Worm (Caenorhabditis elegans): ENCODE data around the gene R144.13.
A peak's percentile ranks its signal among the peaks of the same experiment; 100 is the strongest.

R144.13 gene

DNA sequence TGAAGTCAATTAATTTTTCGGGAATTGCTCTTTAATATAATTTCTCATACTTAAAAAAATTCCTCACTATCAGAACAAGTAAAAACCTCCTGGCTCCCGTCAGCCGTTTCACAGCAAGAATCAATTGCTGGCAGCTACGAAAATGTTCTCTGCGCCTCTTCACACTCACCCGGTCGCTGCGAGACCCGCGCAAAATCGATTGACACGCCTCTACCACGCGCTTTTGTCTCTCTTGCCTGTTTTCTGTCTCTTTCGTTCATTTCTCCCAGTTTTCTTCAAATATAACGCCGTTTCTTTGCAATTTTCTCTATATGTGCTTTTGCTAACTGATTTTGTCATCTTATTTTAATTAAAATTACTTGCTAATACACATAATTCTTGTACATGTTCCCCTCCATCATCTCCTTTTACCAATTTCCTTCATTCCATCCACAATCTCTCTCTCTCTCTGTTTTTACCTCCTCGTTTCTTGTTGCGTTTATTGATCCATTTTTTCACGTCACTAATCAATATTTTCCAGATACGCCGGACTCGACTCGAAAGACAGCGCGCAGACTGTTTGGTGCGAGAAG is 1.4 kb downstream of the R144.13 start, which contains the start of gene pcf-11 (continued):
- peak; percentile 53 for TF ChIP-seq dve-1 (tag; optimal IDR thresholded peaks at IDR 0.05; ENCODE audit: insufficient read depth)
- no peak for TF ChIP-seq lir-3 (tag; optimal IDR thresholded peaks at IDR 0.05)
- peak; percentile 61 for TF ChIP-seq dpl-1 (GFP tag; optimal IDR thresholded peaks at IDR 0.05)
- no peak for TF ChIP-seq dmd-9 (GFP tag; IDR thresholded peaks at IDR 0.05)
- no peak for TF ChIP-seq Y105C5A.15 (GFP tag; IDR thresholded peaks at IDR 0.05)
- no peak for TF ChIP-seq dmd-8 (GFP tag; IDR thresholded peaks at IDR 0.05)
- TF ChIP-seq ceh-44 (GFP tag; IDR thresholded peaks at IDR 0.05) = no peak
- no peak for TF ChIP-seq D1046.2 (GFP tag; IDR thresholded peaks at IDR 0.05)
- TF ChIP-seq pqm-1 (tag; optimal IDR thresholded peaks at IDR 0.05) = no peak
- TF ChIP-seq set-16 (GFP tag; IDR thresholded peaks at IDR 0.05) = peak; percentile 33; the same call in 1 of the 2 replicates
- TF ChIP-seq ctbp-1 (GFP tag; IDR thresholded peaks at IDR 0.05) = no peak
- TF ChIP-seq cey-2 (tag; optimal IDR thresholded peaks at IDR 0.05; ENCODE audit: borderline replicate concordance, insufficient read depth) = no peak
- TF ChIP-seq F10B5.3 (tag; optimal IDR thresholded peaks at IDR 0.05) = no peak
- TF ChIP-seq aha-1 (tag) = peak; percentile 86
- TF ChIP-seq ama-1 (optimal IDR thresholded peaks at IDR 0.05) = peak; percentile 90
- TF ChIP-seq lim-7 (GFP tag; IDR thresholded peaks at IDR 0.05) = no peak
- TF ChIP-seq zip-2 (tag; optimal IDR thresholded peaks at IDR 0.05) = no peak
- 0 out of 2 replicates have a peak, but pooled peaks have one; percentile 6 for TF ChIP-seq mdt-29 (GFP tag; IDR thresholded peaks at IDR 0.05)
- TF ChIP-seq dmd-6 (GFP tag; IDR thresholded peaks at IDR 0.05) = peak; percentile 13; the same call in 1 of the 2 replicates
- TF ChIP-seq mxl-2 (GFP tag; conservative IDR thresholded peaks at IDR 0.05) = no peak
- peak; percentile 41 for TF ChIP-seq nhr-11 (tag; optimal IDR thresholded peaks at IDR 0.05)
- TF ChIP-seq ceh-82 (tag; optimal IDR thresholded peaks at IDR 0.05) = no peak
- peak; percentile 64 for TF ChIP-seq mep-1 (tag; optimal IDR thresholded peaks at IDR 0.05)
- no peak for TF ChIP-seq nhr-237 (tag; optimal IDR thresholded peaks at IDR 0.05)
- no peak for TF ChIP-seq daf-12 (tag; optimal IDR thresholded peaks at IDR 0.05)
- no peak for TF ChIP-seq nhr-10 (tag; optimal IDR thresholded peaks at IDR 0.05)
- TF ChIP-seq ceh-62 (tag; optimal IDR thresholded peaks at IDR 0.05) = no peak
- TF ChIP-seq jun-1 (tag; optimal IDR thresholded peaks at IDR 0.05) = no peak
- TF ChIP-seq spr-3 (GFP tag; optimal IDR thresholded peaks at IDR 0.05) = no peak
- TF ChIP-seq Y48G9A.11 (GFP tag; IDR thresholded peaks at IDR 0.05) = no peak
- TF ChIP-seq nhr-111 (GFP tag; optimal IDR thresholded peaks at IDR 0.05) = no peak
- TF ChIP-seq unc-62 (GFP tag; optimal IDR thresholded peaks at IDR 0.05 in 1 of 2) = no peak
- no peak for TF ChIP-seq unc-62 (tag; optimal IDR thresholded peaks at IDR 0.05)
- no peak for TF ChIP-seq spr-1 (tag; optimal IDR thresholded peaks at IDR 0.05)
- no peak for TF ChIP-seq tag-97 (GFP tag; IDR thresholded peaks at IDR 0.05)
- TF ChIP-seq lin-13 (GFP tag; optimal IDR thresholded peaks at IDR 0.05) = peak; percentile 68
- TF ChIP-seq lsy-2 (tag; optimal IDR thresholded peaks at IDR 0.05) = peak; percentile 24 to 65
- TF ChIP-seq gei-8 (GFP tag; optimal IDR thresholded peaks at IDR 0.05) = no peak
- no peak for TF ChIP-seq vab-7 (GFP tag; IDR thresholded peaks at IDR 0.05)
- peak; percentile 81 for TF ChIP-seq mxl-3 (GFP tag; optimal IDR thresholded peaks at IDR 0.05)
- TF ChIP-seq ztf-11 (tag; optimal IDR thresholded peaks at IDR 0.05) = no peak
- no peak for TF ChIP-seq madf-9 (GFP tag; conservative IDR thresholded peaks at IDR 0.05)

ce11 chrIII:5025136-5025629 is 2.1 kb downstream of the R144.13 start:
- TF ChIP-seq fos-1 (tag; optimal IDR thresholded peaks at IDR 0.05) = no peak
- TF ChIP-seq zip-2 (tag; optimal IDR thresholded peaks at IDR 0.05) = no peak
- peak; percentile 41 for TF ChIP-seq sdz-12 (GFP tag; optimal IDR thresholded peaks at IDR 0.05)
- no peak for TF ChIP-seq daf-12 (tag; optimal IDR thresholded peaks at IDR 0.05)
- TF ChIP-seq Y75B8A.6 (GFP tag; IDR thresholded peaks at IDR 0.05) = peak; percentile 79; the same call in 1 of the 2 replicates
- no peak for TF ChIP-seq nhr-25 (tag; optimal IDR thresholded peaks at IDR 0.05; ENCODE audit: borderline replicate concordance, insufficient read depth)
- no peak for TF ChIP-seq duxl-1 (tag; optimal IDR thresholded peaks at IDR 0.05; ENCODE audit: poor library complexity)
- TF ChIP-seq nhr-41 (GFP tag; IDR thresholded peaks at IDR 0.05) = no peak
- no peak for TF ChIP-seq nhr-111 (GFP tag; optimal IDR thresholded peaks at IDR 0.05)
- no peak for TF ChIP-seq lin-29 (GFP tag; IDR thresholded peaks at IDR 0.05)
- TF ChIP-seq ceh-32 (tag; optimal IDR thresholded peaks at IDR 0.05; ENCODE audit: poor library complexity) = no peak
- TF ChIP-seq ctbp-1 (GFP tag; IDR thresholded peaks at IDR 0.05) = 0 out of 2 replicates have a peak, but pooled peaks have one; percentile 8
- no peak for TF ChIP-seq R02D3.7 (tag; optimal IDR thresholded peaks at IDR 0.05)
- no peak for TF ChIP-seq fkh-10 (GFP tag; optimal IDR thresholded peaks at IDR 0.05)
- TF ChIP-seq rbr-2 (tag; optimal IDR thresholded peaks at IDR 0.05) = peak; percentile 46

Measured in whole organism, L4 larva.